Fruit fly (Drosophila melanogaster): ENCODE results near the gene Cen.

DNA sequence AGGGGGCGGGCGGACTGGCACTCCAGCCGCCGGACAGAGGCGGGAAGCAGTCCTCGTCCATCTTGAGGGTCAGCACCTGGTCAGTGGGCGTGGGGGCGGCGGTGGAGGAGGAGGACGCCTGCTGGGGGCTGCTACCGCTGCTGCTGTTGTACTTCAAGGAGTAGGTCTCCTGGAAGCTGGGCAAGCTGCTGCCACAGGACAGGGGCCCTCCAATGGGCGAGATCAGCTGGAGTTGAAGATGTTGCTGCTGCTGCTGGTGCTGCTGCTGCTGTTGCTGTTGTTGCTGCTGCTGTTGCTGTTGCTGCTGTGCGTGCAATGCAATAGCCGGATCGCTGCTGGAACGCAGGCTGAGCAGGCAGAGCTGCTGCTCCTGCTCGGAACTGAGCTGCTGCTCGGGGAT is 7.1 kb upstream of the Cen start:
- no peak for TF ChIP-seq CG33017 (tag; optimal IDR thresholded peaks at IDR 0.05)
- TF ChIP-seq tj (GFP tag; optimal IDR thresholded peaks at IDR 0.05), result no peak
- no peak for TF ChIP-seq Crg-1 (GFP tag; optimal IDR thresholded peaks at IDR 0.05)
- TF ChIP-seq ovo (GFP tag; optimal IDR thresholded peaks at IDR 0.05), result no peak
- TF ChIP-seq CG11617 (GFP tag; optimal IDR thresholded peaks at IDR 0.05), result no peak
- TF ChIP-seq Mnt (GFP tag; optimal IDR thresholded peaks at IDR 0.05), result no peak
- TF ChIP-seq pad (GFP tag; optimal IDR thresholded peaks at IDR 0.05), result no peak
- TF ChIP-seq CG1620 (GFP tag; optimal IDR thresholded peaks at IDR 0.05), result no peak
- TF ChIP-seq toe (GFP tag; optimal IDR thresholded peaks at IDR 0.05), result no peak
- TF ChIP-seq cnc (optimal IDR thresholded peaks at IDR 0.05), result no peak
- TF ChIP-seq bab1 (GFP tag; optimal IDR thresholded peaks at IDR 0.05), result no peak
- no peak for TF ChIP-seq Clk (GFP tag; optimal IDR thresholded peaks at IDR 0.05)
- no peak for TF ChIP-seq cic (GFP tag; optimal IDR thresholded peaks at IDR 0.05)
- TF ChIP-seq kay (GFP tag; ENCODE audit: borderline replicate concordance), result no peak

Data from whole organism, adult.